Worm (Caenorhabditis elegans) whole organism, mixed stage, embryonic: Measurements from ENCODE around the gene chtb-3.

Experiments
- M03D4.4 ChIP-seq: sonication (generic microtip); optimal IDR thresholded peaks from 2 replicates; lab custom pipeline; 2017; ENCODE audit warnings: mild to moderate bottlenecking, missing genetic modification characterization, missing compliant biosample characterization
- bed-3 ChIP-seq: fragments of 200-800 bp; sonication (Bioruptor generic); optimal IDR thresholded peaks from 3 replicates; lab custom pipeline; 2018; ENCODE audit warnings: mild to moderate bottlenecking, missing genetic modification characterization, moderate library complexity, missing compliant biosample characterization
- blmp-1 ChIP-seq: fragments of 150-350 bp; optimal IDR thresholded peaks from 2 replicates; lab custom pipeline; 2014; ENCODE audit warnings: missing biosample characterization, missing genetic modification characterization
- ceh-39 ChIP-seq: fragments of 150-350 bp; optimal IDR thresholded peaks from 2 replicates; lab custom pipeline; 2014; ENCODE audit warnings: missing biosample characterization, missing genetic modification characterization
- ceh-43 ChIP-seq: fragments of 200-800 bp; sonication (Bioruptor generic); optimal IDR thresholded peaks from 2 replicates; lab custom pipeline; 2018; ENCODE audit warnings: mild to moderate bottlenecking, missing genetic modification characterization, moderate library complexity, missing compliant biosample characterization
- ceh-83 ChIP-seq: fragments of 200-800 bp; sonication (Bioruptor generic); optimal IDR thresholded peaks from 2 replicates; lab custom pipeline; 2018; ENCODE audit warnings: mild to moderate bottlenecking, missing genetic modification characterization, missing compliant biosample characterization
- ces-1 ChIP-seq: fragments of 150-350 bp; optimal IDR thresholded peaks from 2 replicates; lab custom pipeline; 2014; ENCODE audit warnings: missing biosample characterization, missing genetic modification reagents, missing genetic modification characterization
- cnd-1 ChIP-seq: fragments of 200-800 bp; sonication (Bioruptor generic); optimal IDR thresholded peaks from 2 replicates; lab custom pipeline; 2018; ENCODE audit warnings: mild to moderate bottlenecking, missing genetic modification characterization, missing compliant biosample characterization
- drap-1 ChIP-seq: fragments of 200-800 bp; sonication (Bioruptor generic); optimal IDR thresholded peaks from 3 replicates; lab custom pipeline; 2018; ENCODE audit warnings: mild to moderate bottlenecking, missing genetic modification characterization, missing compliant biosample characterization
- elt-1 ChIP-seq: sonication (generic microtip); optimal IDR thresholded peaks from 2 replicates; lab custom pipeline; 2017; ENCODE audit warnings: missing genetic modification characterization, mild to moderate bottlenecking, missing compliant biosample characterization, antibody characterized with exemption, moderate library complexity, borderline replicate concordance; ENCODE audit not compliant: insufficient read depth
- elt-3 ChIP-seq: fragments of 150-350 bp; optimal IDR thresholded peaks from 2 replicates; lab custom pipeline; 2014; ENCODE audit warnings: missing biosample characterization, missing genetic modification characterization
- flh-1 ChIP-seq: fragments of 200-800 bp; sonication (Bioruptor generic); optimal IDR thresholded peaks from 2 replicates; lab custom pipeline; 2018; ENCODE audit warnings: mild to moderate bottlenecking, missing genetic modification characterization, moderate library complexity, missing compliant biosample characterization
- ham-2 ChIP-seq: fragments of 200-800 bp; sonication (Bioruptor generic); optimal IDR thresholded peaks from 2 replicates; lab custom pipeline; 2018; ENCODE audit warnings: mild to moderate bottlenecking, missing genetic modification characterization, missing compliant biosample characterization
- hlh-1 ChIP-seq: fragments of 150-350 bp; optimal IDR thresholded peaks from 2 replicates; lab custom pipeline; 2014; ENCODE audit warnings: missing biosample characterization, missing genetic modification reagents, missing genetic modification characterization
- lin-13 ChIP-seq: fragments of 150-350 bp; optimal IDR thresholded peaks from 2 replicates; lab custom pipeline; 2014; ENCODE audit warnings: missing biosample characterization, missing genetic modification characterization
- lin-32 ChIP-seq: fragments of 200-800 bp; sonication (Bioruptor generic); optimal IDR thresholded peaks from 2 replicates; lab custom pipeline; 2018; ENCODE audit warnings: mild to moderate bottlenecking, missing genetic modification characterization, missing compliant biosample characterization
- lsy-2 ChIP-seq: fragments of 150-350 bp; optimal IDR thresholded peaks from 2 replicates; lab custom pipeline; 2014; ENCODE audit warnings: missing biosample characterization, missing genetic modification characterization
- mab-5 ChIP-seq: fragments of 150-350 bp; optimal IDR thresholded peaks from 2 replicates; lab custom pipeline; 2014; ENCODE audit warnings: missing biosample characterization, missing genetic modification characterization
- mep-1 ChIP-seq: fragments of 150-350 bp; optimal IDR thresholded peaks from 2 replicates; lab custom pipeline; 2017; ENCODE audit warnings: missing biosample characterization, missing genetic modification reagents, missing genetic modification characterization, inconsistent platforms
- mls-2 ChIP-seq: sonication (generic microtip); optimal IDR thresholded peaks from 2 replicates; lab custom pipeline; 2016; ENCODE audit warnings: mild to moderate bottlenecking, missing genetic modification characterization, moderate library complexity, missing compliant biosample characterization
- nhr-12 ChIP-seq: fragments of 150-350 bp; optimal IDR thresholded peaks from 2 replicates; lab custom pipeline; 2014; ENCODE audit warnings: missing biosample characterization, missing genetic modification characterization
- nhr-2 ChIP-seq: fragments of 150-350 bp; optimal IDR thresholded peaks from 2 replicates; lab custom pipeline; 2014; ENCODE audit warnings: missing biosample characterization, missing genetic modification characterization
- nhr-237 ChIP-seq: fragments of 150-350 bp; optimal IDR thresholded peaks from 2 replicates; lab custom pipeline; 2014; ENCODE audit warnings: missing biosample characterization, missing genetic modification characterization
- nhr-28 ChIP-seq: fragments of 150-350 bp; optimal IDR thresholded peaks from 2 replicates; lab custom pipeline; 2014; ENCODE audit warnings: missing biosample characterization, missing genetic modification characterization
- nhr-76 ChIP-seq: sonication (generic microtip); optimal IDR thresholded peaks from 2 replicates; lab custom pipeline; 2017; ENCODE audit warnings: missing biosample characterization, missing genetic modification characterization
- pha-4 ChIP-seq: fragments of 150-350 bp; optimal IDR thresholded peaks from 2 replicates; lab custom pipeline; 2018; ENCODE audit warnings: missing biosample characterization, missing genetic modification reagents, missing genetic modification characterization
- sem-2 ChIP-seq: fragments of 200-800 bp; sonication (Bioruptor generic); optimal IDR thresholded peaks from 2 replicates; lab custom pipeline; 2018; ENCODE audit warnings: mild to moderate bottlenecking, missing genetic modification characterization, missing compliant biosample characterization
- snpc-4 ChIP-seq: fragments of 150-350 bp; optimal IDR thresholded peaks from 2 replicates; lab custom pipeline; 2014; ENCODE audit warnings: missing biosample characterization, missing genetic modification characterization
- tbx-8 ChIP-seq: fragments of 200-800 bp; sonication (Bioruptor generic); optimal IDR thresholded peaks from 2 replicates; lab custom pipeline; 2018; ENCODE audit warnings: mild to moderate bottlenecking, missing genetic modification characterization, moderate library complexity, missing compliant biosample characterization
- unc-120 ChIP-seq: sonication (generic microtip); optimal IDR thresholded peaks from 2 replicates; lab custom pipeline; 2017; ENCODE audit warnings: missing genetic modification characterization, missing compliant biosample characterization; ENCODE audit not compliant: poor library complexity, severe bottlenecking
- unc-39 ChIP-seq: fragments of 150-350 bp; optimal IDR thresholded peaks from 2 replicates; lab custom pipeline; 2014; ENCODE audit warnings: missing biosample characterization, missing genetic modification characterization
- unc-62 ChIP-seq: fragments of 150-350 bp; optimal IDR thresholded peaks from 2 replicates; lab custom pipeline; 2014; ENCODE audit warnings: missing biosample characterization, missing genetic modification reagents, missing genetic modification characterization
- ztf-11 ChIP-seq: fragments of 150-350 bp; optimal IDR thresholded peaks from 2 replicates; lab custom pipeline; 2014; ENCODE audit warnings: missing biosample characterization, missing genetic modification characterization

chtb-3 gene

ce11 chrX:6319546-6319945 lies at the start of gene chtb-3:
Gene chtb-3 (minus strand): TSS chrX:6319646.
- TF ChIP-seq elt-3 (tag; lab: Kevin White, UChicago) (no peak), sem-2 (GFP tag; lab: Kevin White, UChicago) (no peak), flh-1 (no peak), unc-120 (no peak), nhr-76 (tag; lab: Kevin White, UChicago) (no peak)

- TF ChIP-seq mls-2 (tag; lab: Kevin White, UChicago) (no peak), unc-62 (GFP tag; lab: Kevin White, UChicago) (no peak), nhr-12 (tag; lab: Kevin White, UChicago) (no peak), lsy-2 (tag; lab: Kevin White, UChicago) (no peak), unc-39 (tag; lab: Kevin White, UChicago) (no peak), ces-1 (GFP tag; lab: Kevin White, UChicago) (no peak), ceh-83 (GFP tag; lab: Kevin White, UChicago) (no peak), nhr-2 (no peak)
These were observed 46.3 kb upstream of the chtb-3 start, which contains the start of gene C03B1.3 for ce11 chrX:6365715-6366114. Gene C03B1.3 (plus strand): TSS chrX:6366015.

ce11 chrX:6364196-6364595 lies 44.8 kb upstream of the chtb-3 start, which contains the start of gene C03B1.4:
Gene C03B1.4 (plus strand): TSS chrX:6364496.
- TF ChIP-seq nhr-237 (tag; lab: Kevin White, UChicago) (no peak), lin-13 (no peak), blmp-1 (tag; lab: Kevin White, UChicago) (no peak), ham-2 (no peak), drap-1 (GFP tag; lab: Kevin White, UChicago) (no peak), mep-1 (tag; lab: Kevin White, UChicago) (no peak), bed-3 (GFP tag; lab: Kevin White, UChicago) (no peak), nhr-2 (no peak), tbx-8 (GFP tag; lab: Kevin White, UChicago) (no peak), nhr-28 (tag; lab: Kevin White, UChicago) (no peak), ceh-43 (GFP tag; lab: Kevin White, UChicago) (no peak), cnd-1 (no peak), lin-32 (no peak), unc-62 (GFP tag; lab: Kevin White, UChicago) (no peak), snpc-4 (no peak), M03D4.4 (tag; lab: Kevin White, UChicago) (no peak), ceh-39 (no peak)

- TF ChIP-seq nhr-76 (tag; lab: Kevin White, UChicago) (no peak), ceh-39 (no peak), mab-5 (tag; lab: Kevin White, UChicago) (no peak), unc-39 (tag; lab: Kevin White, UChicago) (no peak), ces-1 (GFP tag; lab: Kevin White, UChicago) (no peak)
These were observed 41.2 kb upstream of the chtb-3 start, which contains the start of gene C03B1.14 for ce11 chrX:6360658-6361057. Gene C03B1.14 (minus strand): TSS chrX:6360758.

- TF ChIP-seq nhr-12 (tag; lab: Kevin White, UChicago) (no peak), nhr-2 (no peak), unc-62 (GFP tag; lab: Kevin White, UChicago) (no peak), tbx-8 (GFP tag; lab: Kevin White, UChicago) (no peak), snpc-4 (no peak), ceh-39 (no peak), sem-2 (GFP tag; lab: Kevin White, UChicago) (no peak), ham-2 (no peak), unc-120 (no peak), hlh-1 (no peak), mls-2 (tag; lab: Kevin White, UChicago) (no peak), cnd-1 (no peak), elt-3 (tag; lab: Kevin White, UChicago) (no peak), pha-4 (tag; lab: Kevin White, UChicago) (no peak)
These were observed 40.6 kb upstream of the chtb-3 start for ce11 chrX:6360077-6360476.

- TF ChIP-seq elt-3 (tag; lab: Kevin White, UChicago) (no peak), elt-1 (tag; lab: Kevin White, UChicago) (no peak), nhr-28 (tag; lab: Kevin White, UChicago) (no peak), hlh-1 (no peak), snpc-4 (no peak), ces-1 (GFP tag; lab: Kevin White, UChicago) (no peak), ztf-11 (tag; lab: Kevin White, UChicago) (no peak), mab-5 (tag; lab: Kevin White, UChicago) (no peak), tbx-8 (GFP tag; lab: Kevin White, UChicago) (no peak), bed-3 (GFP tag; lab: Kevin White, UChicago) (no peak)
These were observed 38.3 kb upstream of the chtb-3 start, which contains the start of gene C03B1.10 for ce11 chrX:6357772-6358171. Gene C03B1.10 (minus strand): TSS chrX:6357872.
